Worm (Caenorhabditis elegans) whole organism, L2 larva: ENCODE data around the gene C18E9.5.
A peak's percentile ranks its signal among the peaks of the same experiment; 100 is the strongest.

Source experiments
- C34F6.9 ChIP-seq: fragments of 150-350 bp; optimal IDR thresholded peaks from 2 replicates; lab custom pipeline; 2014; ENCODE audit warnings: missing biosample characterization, missing genetic modification characterization
- F13H6.1 ChIP-seq: sonication (generic microtip); optimal IDR thresholded peaks from 2 replicates; lab custom pipeline; 2016; ENCODE audit warnings: missing genetic modification characterization, missing compliant biosample characterization
- R02D3.7 ChIP-seq: fragments of 150-350 bp; optimal IDR thresholded peaks from 2 replicates; lab custom pipeline; 2014; ENCODE audit warnings: missing biosample characterization, missing genetic modification characterization
- ZK546.5 ChIP-seq: sonication (generic microtip); optimal IDR thresholded peaks from 2 replicates; lab custom pipeline; 2017; ENCODE audit warnings: missing biosample characterization, missing genetic modification characterization
- alr-1 ChIP-seq: fragments of 150-350 bp; optimal IDR thresholded peaks from 2 replicates; lab custom pipeline; 2014; ENCODE audit warnings: missing biosample characterization, missing genetic modification characterization
- ama-1 ChIP-seq: fragments of 150-350 bp; optimal IDR thresholded peaks from 2 replicates; lab custom pipeline; 2018; ENCODE audit warnings: inconsistent platforms
- blmp-1 ChIP-seq: sonication (generic microtip); optimal IDR thresholded peaks from 2 replicates; lab custom pipeline; 2017; ENCODE audit warnings: missing genetic modification characterization, mild to moderate bottlenecking, missing compliant biosample characterization, antibody characterized with exemption, moderate library complexity; ENCODE audit not compliant: insufficient read depth
- ceh-16 ChIP-seq: fragments of 150-350 bp; optimal IDR thresholded peaks from 2 replicates; lab custom pipeline; 2014; ENCODE audit warnings: missing biosample characterization, missing genetic modification characterization
- ceh-82 ChIP-seq: fragments of 150-350 bp; optimal IDR thresholded peaks from 2 replicates; lab custom pipeline; 2014; ENCODE audit warnings: missing biosample characterization, missing genetic modification characterization
- crh-2 ChIP-seq: sonication (generic microtip); optimal IDR thresholded peaks from 2 replicates; lab custom pipeline; 2017; ENCODE audit warnings: missing biosample characterization, missing genetic modification characterization
- dmd-4 ChIP-seq: sonication (generic microtip); optimal IDR thresholded peaks from 2 replicates; lab custom pipeline; 2017; ENCODE audit warnings: missing biosample characterization, missing genetic modification characterization
- egl-27 ChIP-seq: sonication (generic microtip); optimal IDR thresholded peaks from 3 replicates; lab custom pipeline; 2017; ENCODE audit warnings: missing biosample characterization, missing genetic modification reagents, missing genetic modification characterization
- elt-1 ChIP-seq: fragments of 150-350 bp; optimal IDR thresholded peaks from 2 replicates; lab custom pipeline; 2014; ENCODE audit warnings: missing biosample characterization, missing genetic modification characterization
- elt-3 ChIP-seq: sonication (generic microtip); optimal IDR thresholded peaks from 2 replicates; lab custom pipeline; 2017; ENCODE audit warnings: missing biosample characterization, missing genetic modification characterization
- fos-1 ChIP-seq: fragments of 150-350 bp; optimal IDR thresholded peaks from 2 replicates; lab custom pipeline; 2014; ENCODE audit warnings: missing biosample characterization, missing genetic modification characterization
- gmeb-1 ChIP-seq: fragments of 150-350 bp; optimal IDR thresholded peaks from 2 replicates; lab custom pipeline; 2014; ENCODE audit warnings: missing biosample characterization, missing genetic modification characterization
- lin-11 ChIP-seq: fragments of 150-350 bp; sonication (generic microtip); optimal IDR thresholded peaks from 2 replicates; lab custom pipeline; 2014; ENCODE audit warnings: missing biosample characterization, missing genetic modification characterization, inconsistent platforms, mixed read lengths
- lin-13 ChIP-seq: fragments of 150-350 bp; optimal IDR thresholded peaks from 2 replicates; lab custom pipeline; 2014; ENCODE audit warnings: missing biosample characterization, missing genetic modification reagents, missing genetic modification characterization
- lin-39 ChIP-seq: fragments of 150-350 bp; optimal IDR thresholded peaks from 2 replicates; lab custom pipeline; 2014; ENCODE audit warnings: missing biosample characterization, missing genetic modification reagents, missing genetic modification characterization
- lsy-2 ChIP-seq, 2 experiments: fragments of 150-350 bp in 1 of 2; sonication (generic microtip) in 1 of 2; optimal IDR thresholded peaks; 2 replicates each; lab custom pipeline; 2014 to 2017; ENCODE audit warnings: missing biosample characterization in 2 of 2, missing genetic modification characterization in 2 of 2
- mab-5 ChIP-seq: fragments of 150-350 bp; optimal IDR thresholded peaks from 2 replicates; lab custom pipeline; 2014; ENCODE audit warnings: missing biosample characterization, missing genetic modification characterization
- mbf-1 ChIP-seq: sonication (generic microtip); optimal IDR thresholded peaks from 2 replicates; lab custom pipeline; 2017; ENCODE audit warnings: missing biosample characterization, missing genetic modification characterization
- mdl-1 ChIP-seq, 2 experiments: fragments of 150-350 bp in 1 of 2; sonication (generic microtip) in 1 of 2; optimal IDR thresholded peaks; 2 replicates each; lab custom pipeline; 2017; ENCODE audit warnings: missing biosample characterization in 2 of 2, missing genetic modification characterization in 2 of 2
- nhr-10 ChIP-seq: sonication (generic microtip); optimal IDR thresholded peaks from 2 replicates; lab custom pipeline; 2017; ENCODE audit warnings: missing biosample characterization, missing genetic modification characterization
- nhr-12 ChIP-seq: fragments of 150-350 bp; optimal IDR thresholded peaks from 2 replicates; lab custom pipeline; 2014; ENCODE audit warnings: missing biosample characterization, missing genetic modification characterization
- nhr-129 ChIP-seq: fragments of 150-350 bp; optimal IDR thresholded peaks from 2 replicates; lab custom pipeline; 2014; ENCODE audit warnings: missing biosample characterization, missing genetic modification characterization
- nhr-21 ChIP-seq: fragments of 150-350 bp; optimal IDR thresholded peaks from 2 replicates; lab custom pipeline; 2014; ENCODE audit warnings: missing biosample characterization, missing genetic modification characterization
- nhr-23 ChIP-seq: fragments of 150-350 bp; optimal IDR thresholded peaks from 2 replicates; lab custom pipeline; 2014; ENCODE audit warnings: missing biosample characterization, missing genetic modification reagents, missing genetic modification characterization
- nhr-237 ChIP-seq: fragments of 150-350 bp; optimal IDR thresholded peaks from 2 replicates; lab custom pipeline; 2014; ENCODE audit warnings: missing biosample characterization, missing genetic modification characterization
- nhr-25 ChIP-seq: fragments of 150-350 bp; sonication (generic microtip); optimal IDR thresholded peaks from 3 replicates; lab custom pipeline; 2014; ENCODE audit warnings: missing biosample characterization, missing genetic modification characterization
- nhr-6 ChIP-seq: fragments of 150-350 bp; optimal IDR thresholded peaks from 2 replicates; lab custom pipeline; 2014; ENCODE audit warnings: missing biosample characterization, missing genetic modification characterization
- nhr-77 ChIP-seq: fragments of 150-350 bp; optimal IDR thresholded peaks from 2 replicates; lab custom pipeline; 2014; ENCODE audit warnings: missing biosample characterization, missing genetic modification characterization
- peb-1 ChIP-seq: fragments of 150-350 bp; optimal IDR thresholded peaks from 2 replicates; lab custom pipeline; 2014; ENCODE audit warnings: missing biosample characterization, missing genetic modification characterization
- sem-4 ChIP-seq: fragments of 150-350 bp; optimal IDR thresholded peaks from 2 replicates; lab custom pipeline; 2014; ENCODE audit warnings: missing biosample characterization, missing genetic modification reagents, missing genetic modification characterization
- skn-1 ChIP-seq: sonication (generic microtip); optimal IDR thresholded peaks from 2 replicates; lab custom pipeline; 2017; ENCODE audit warnings: missing biosample characterization, missing genetic modification characterization
- sma-3 ChIP-seq: sonication (generic microtip); optimal IDR thresholded peaks from 2 replicates; lab custom pipeline; 2016; ENCODE audit warnings: missing genetic modification reagents, missing genetic modification characterization, missing compliant biosample characterization
- sma-9 ChIP-seq, 2 experiments: fragments of 150-350 bp in 1 of 2; sonication (generic microtip) in 1 of 2; optimal IDR thresholded peaks; 2 replicates each; lab custom pipeline; 2014 to 2016; ENCODE audit warnings: missing genetic modification characterization in 2 of 2, mild to moderate bottlenecking in 1 of 2, missing biosample characterization in 1 of 2, missing compliant biosample characterization in 1 of 2, missing genetic modification reagents in 1 of 2, moderate library complexity in 1 of 2
- snpc-4 ChIP-seq: fragments of 150-350 bp; optimal IDR thresholded peaks from 2 replicates; lab custom pipeline; 2014; ENCODE audit warnings: missing biosample characterization, missing genetic modification characterization
- unc-39 ChIP-seq: fragments of 150-350 bp; optimal IDR thresholded peaks from 2 replicates; lab custom pipeline; 2014; ENCODE audit warnings: missing biosample characterization, missing genetic modification characterization
- unc-55 ChIP-seq: fragments of 150-350 bp; sonication (generic microtip); optimal IDR thresholded peaks from 3 replicates; lab custom pipeline; 2014; ENCODE audit warnings: missing biosample characterization, missing genetic modification reagents, missing genetic modification characterization
- unc-62 ChIP-seq: fragments of 150-350 bp; optimal IDR thresholded peaks from 2 replicates; lab custom pipeline; 2014; ENCODE audit warnings: missing biosample characterization, missing genetic modification reagents, missing genetic modification characterization
- zag-1 ChIP-seq: fragments of 150-350 bp; optimal IDR thresholded peaks from 2 replicates; lab custom pipeline; 2014; ENCODE audit warnings: missing biosample characterization, missing genetic modification characterization
- ztf-1 ChIP-seq: fragments of 200-800 bp; sonication (Bioruptor generic); conservative IDR thresholded peaks from 2 replicates; pipeline ENCODE4 v1.3.6; 2022; ENCODE audit warnings: missing genetic modification characterization, missing compliant biosample characterization
- ztf-11 ChIP-seq: sonication (generic microtip); optimal IDR thresholded peaks from 2 replicates; lab custom pipeline; 2017; ENCODE audit warnings: missing biosample characterization, missing genetic modification characterization
- ztf-4 ChIP-seq: fragments of 150-350 bp; optimal IDR thresholded peaks from 2 replicates; lab custom pipeline; 2014; ENCODE audit warnings: missing biosample characterization, missing genetic modification characterization

C18E9.5 gene

ce11 chrII:8964049-8964448, 5.7 kb upstream of the C18E9.5 start, which contains the start of gene sftd-3:
Gene sftd-3, minus strand, starts transcription at chrII:8964149.
- no peak for TF ChIP-seq lin-13
- no peak for TF ChIP-seq gmeb-1 (tag; lab: Kevin White, UChicago)
- no peak for TF ChIP-seq dmd-4 (tag; lab: Kevin White, UChicago)
- no peak for TF ChIP-seq nhr-129 (tag; lab: Kevin White, UChicago)
- TF ChIP-seq mdl-1 (tag; optimal IDR thresholded peaks at IDR 0.05; lab: Kevin White, UChicago) = no peak
- TF ChIP-seq nhr-12 (tag; lab: Kevin White, UChicago) = no peak
- no peak for TF ChIP-seq ZK546.5 (tag; lab: Kevin White, UChicago)
- TF ChIP-seq ceh-82 (tag; lab: Kevin White, UChicago) = no peak
- TF ChIP-seq lin-39 (tag; lab: Kevin White, UChicago) = no peak
- TF ChIP-seq elt-3 (tag; lab: Kevin White, UChicago) = no peak

- TF ChIP-seq nhr-10 (tag; lab: Kevin White, UChicago) (no peak), lsy-2 (tag; optimal IDR thresholded peaks at IDR 0.05; lab: Kevin White, UChicago) (peak in 1 of 2 experiments; percentile 66), F13H6.1 (tag; lab: Kevin White, UChicago) (no peak), sma-3 (GFP tag; lab: Kevin White, UChicago) (no peak), nhr-25 (tag; lab: Kevin White, UChicago) (no peak), lin-39 (tag; lab: Kevin White, UChicago) (no peak), nhr-6 (tag; lab: Kevin White, UChicago) (no peak), C34F6.9 (tag; lab: Kevin White, UChicago) (peak; percentile 55), sma-9 (GFP tag; optimal IDR thresholded peaks at IDR 0.05; lab: Kevin White, UChicago) (no peak), sma-9 (tag; optimal IDR thresholded peaks at IDR 0.05; lab: Kevin White, UChicago) (no peak), unc-55 (peak; percentile 78), elt-3 (tag; lab: Kevin White, UChicago) (no peak), mdl-1 (tag; optimal IDR thresholded peaks at IDR 0.05; lab: Kevin White, UChicago) (no peak), ceh-82 (tag; lab: Kevin White, UChicago) (no peak), zag-1 (tag; lab: Kevin White, UChicago) (no peak), dmd-4 (tag; lab: Kevin White, UChicago) (no peak), nhr-237 (tag; lab: Kevin White, UChicago) (no peak), nhr-12 (tag; lab: Kevin White, UChicago) (no peak), peb-1 (tag; lab: Kevin White, UChicago) (no peak), unc-62 (GFP tag; lab: Kevin White, UChicago) (no peak), R02D3.7 (tag; lab: Kevin White, UChicago) (no peak), ztf-1 (GFP tag; lab: Robert Waterston, UW) (no peak), mab-5 (tag; lab: Kevin White, UChicago) (no peak), fos-1 (tag; lab: Kevin White, UChicago) (peak; percentile 32), ztf-4 (tag; lab: Kevin White, UChicago) (no peak), lin-13 (no peak), nhr-21 (no peak), nhr-77 (tag; lab: Kevin White, UChicago) (no peak), nhr-23 (tag; lab: Kevin White, UChicago) (no peak), ztf-11 (tag; lab: Kevin White, UChicago) (no peak), gmeb-1 (tag; lab: Kevin White, UChicago) (no peak), elt-1 (no peak), crh-2 (tag; lab: Kevin White, UChicago) (peak; percentile 40), blmp-1 (tag; lab: Kevin White, UChicago) (no peak), alr-1 (tag; lab: Kevin White, UChicago) (no peak), ama-1 (no peak), snpc-4 (tag; lab: Kevin White, UChicago) (no peak), nhr-129 (tag; lab: Kevin White, UChicago) (peak; percentile 60), unc-39 (tag; lab: Kevin White, UChicago) (no peak), egl-27 (tag; lab: Kevin White, UChicago) (no peak), ZK546.5 (tag; lab: Kevin White, UChicago) (no peak), lin-11 (tag; lab: Kevin White, UChicago) (peak; percentile 52), skn-1 (tag; lab: Kevin White, UChicago) (no peak), sem-4 (no peak), mbf-1 (tag; lab: Kevin White, UChicago) (no peak), ceh-16 (tag; lab: Kevin White, UChicago) (no peak)
These were observed 4.9 kb upstream of the C18E9.5 start, which contains the start of the genes ndub-3 and C18E9.2 for ce11 chrII:8964835-8965234. Gene ndub-3, minus strand, starts transcription at chrII:8964890. Gene C18E9.2, plus strand, starts transcription at chrII:8965006.
